Fruit fly (Drosophila melanogaster) whole organism: ENCODE measurements around the gene Rbcn-3B.

Experiments used
- pan ChIP-seq: fragments of >200 bp; optimal IDR thresholded peaks from 2 replicates; lab custom pipeline; 2017
- psq ChIP-seq: fragments of >200 bp; optimal IDR thresholded peaks from 2 replicates; lab custom pipeline; 2017
- usp ChIP-seq: fragments of >200 bp; optimal IDR thresholded peaks from 2 replicates; lab custom pipeline; 2017; ENCODE audit warnings: missing biosample characterization, missing genetic modification characterization, mixed read lengths

DNA sequence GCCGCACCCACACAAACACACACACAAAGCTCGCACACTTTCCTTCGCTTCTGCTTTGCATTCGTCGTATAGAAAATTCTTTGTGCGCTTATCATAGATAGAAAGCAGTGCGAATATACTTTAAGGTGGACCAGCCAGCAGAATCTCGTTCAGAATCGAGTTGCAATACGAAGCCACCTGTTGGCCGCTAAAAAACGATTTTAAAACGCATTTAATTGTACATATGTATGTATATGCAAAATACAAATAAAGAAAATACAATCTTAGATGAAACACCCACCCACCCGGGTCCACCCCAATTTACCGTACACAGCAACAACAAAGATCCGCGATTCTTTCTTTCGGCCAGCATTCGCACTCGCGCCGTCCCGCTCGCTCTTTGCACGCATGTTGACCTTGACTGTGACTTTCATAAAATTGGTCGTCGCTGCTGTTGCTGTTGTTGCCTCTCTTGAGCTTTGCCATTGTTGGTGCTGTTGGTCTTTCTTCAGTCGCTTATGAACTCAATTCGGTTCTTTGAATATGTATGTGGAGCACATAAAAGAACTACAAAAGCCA is 39.9 kb downstream of the Rbcn-3B start:
- TF ChIP-seq pan (lab: Kevin White, UChicago) (no peak), usp (GFP tag; lab: Kevin White, UChicago) (no peak), psq (no peak)
